Worm (Caenorhabditis elegans): ENCODE results near the gene C02B10.6.

DNA sequence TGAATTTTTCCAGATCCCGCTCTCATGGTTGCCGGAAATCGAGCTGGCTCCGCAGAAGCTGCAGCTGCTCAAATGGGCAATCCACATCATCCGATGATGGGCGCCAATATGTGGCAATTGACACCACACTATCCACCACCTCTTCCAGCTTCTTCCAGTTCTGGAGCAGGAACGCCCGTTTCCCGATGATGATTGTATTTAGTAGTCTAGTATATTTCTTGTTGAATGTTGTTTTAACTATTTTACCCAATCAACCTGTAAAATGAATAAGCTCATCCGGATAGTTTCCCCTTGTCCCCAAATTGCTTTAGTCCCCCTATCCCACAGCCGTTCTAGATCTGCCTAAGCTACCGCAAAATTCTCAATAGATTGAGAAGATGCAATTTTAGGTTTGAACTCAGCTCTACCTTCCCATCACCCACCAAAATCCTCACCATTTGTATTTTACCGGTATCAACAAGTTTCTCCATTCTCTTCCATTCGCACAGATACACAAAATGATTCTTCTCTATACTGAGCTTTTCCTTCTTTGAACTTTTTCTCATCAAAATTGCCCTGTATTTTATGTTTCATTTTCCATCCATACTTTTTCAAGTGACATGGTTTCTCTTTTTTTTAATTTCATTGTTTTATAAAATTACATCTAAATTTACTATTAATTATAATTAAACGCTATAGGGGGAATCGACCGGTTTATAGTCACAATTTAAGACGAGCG is 15.7 kb downstream of the C02B10.6 start:
- TF ChIP-seq nhr-12 (tag; optimal IDR thresholded peaks at IDR 0.05) (no peak), egl-27 (tag; optimal IDR thresholded peaks at IDR 0.05) (no peak), aly-2 (tag; optimal IDR thresholded peaks at IDR 0.05) (no peak), nhr-11 (tag; optimal IDR thresholded peaks at IDR 0.05) (no peak), ceh-16 (tag; optimal IDR thresholded peaks at IDR 0.05) (no peak), nhr-67 (tag; optimal IDR thresholded peaks at IDR 0.05) (no peak), fos-1 (tag; optimal IDR thresholded peaks at IDR 0.05) (no peak), nhr-76 (tag; optimal IDR thresholded peaks at IDR 0.05) (no peak), snpc-4 (tag; optimal IDR thresholded peaks at IDR 0.05) (no peak)
